Fruit fly (Drosophila melanogaster) whole organism, embryonic: ENCODE results near the gene CG14839.

Source experiments
- Asciz ChIP-seq: fragments of 200-800 bp; sonication (Bioruptor generic); optimal IDR thresholded peaks from 2 replicates; lab custom pipeline; 2017; ENCODE audit warnings: missing biosample characterization, mild to moderate bottlenecking, missing genetic modification characterization, missing genetic modification reagents
- CG10147 ChIP-seq: fragments of 200-800 bp; sonication (Bioruptor generic); optimal IDR thresholded peaks from 2 replicates; lab custom pipeline; 2019; ENCODE audit warnings: missing biosample characterization, mild to moderate bottlenecking, missing genetic modification characterization, moderate library complexity
- CG10267 ChIP-seq: fragments of 200-800 bp; sonication (Bioruptor generic); optimal IDR thresholded peaks from 2 replicates; lab custom pipeline; 2018; ENCODE audit warnings: missing biosample characterization, mild to moderate bottlenecking, missing genetic modification characterization, moderate library complexity
- CG11398 ChIP-seq: fragments of 200-800 bp; sonication (Bioruptor generic); optimal IDR thresholded peaks from 2 replicates; lab custom pipeline; 2016; ENCODE audit warnings: missing biosample characterization, missing genetic modification characterization
- CG11456 ChIP-seq: fragments of 200-800 bp; sonication (Bioruptor generic); IDR thresholded peaks from 3 replicates; pipeline ENCODE4 v1.3.6; 2022; ENCODE audit warnings: missing biosample characterization, missing genetic modification characterization
- CG12219 ChIP-seq: fragments of 200-800 bp; sonication (Bioruptor generic); optimal IDR thresholded peaks from 3 replicates; lab custom pipeline; 2018; ENCODE audit warnings: missing biosample characterization, mild to moderate bottlenecking, missing genetic modification characterization
- CG1233 ChIP-seq: fragments of 200-800 bp; sonication (Bioruptor generic); optimal IDR thresholded peaks from 4 replicates; lab custom pipeline; 2018; ENCODE audit warnings: missing biosample characterization, mild to moderate bottlenecking, missing genetic modification characterization
- CG12659 ChIP-seq: fragments of 200-800 bp; sonication (Bioruptor generic); optimal IDR thresholded peaks from 3 replicates; lab custom pipeline; 2017; ENCODE audit warnings: mild to moderate bottlenecking, missing biosample characterization, missing genetic modification reagents, missing genetic modification characterization
- CG14050 ChIP-seq: fragments of 200-800 bp; sonication (Bioruptor generic); IDR thresholded peaks from 3 replicates; pipeline ENCODE4 v1.3.6; 2022; ENCODE audit warnings: missing biosample characterization, missing genetic modification characterization
- CG14965 ChIP-seq: fragments of 200-800 bp; sonication (Bioruptor generic); optimal IDR thresholded peaks from 2 replicates; lab custom pipeline; 2016; ENCODE audit warnings: missing biosample characterization, missing genetic modification characterization, borderline replicate concordance
- CG15073 ChIP-seq: fragments of 200-800 bp; sonication (Bioruptor generic); optimal IDR thresholded peaks from 2 replicates; lab custom pipeline; 2016; ENCODE audit warnings: missing biosample characterization, missing genetic modification characterization
- CG2116 ChIP-seq: fragments of 200-800 bp; sonication (Bioruptor generic); optimal IDR thresholded peaks from 3 replicates; lab custom pipeline; 2018; ENCODE audit warnings: missing biosample characterization, mild to moderate bottlenecking, missing genetic modification characterization
- CG2199 ChIP-seq: fragments of 200-800 bp; sonication (Bioruptor generic); IDR thresholded peaks from 3 replicates; pipeline ENCODE4 v1.3.6; 2022; ENCODE audit warnings: missing biosample characterization, missing genetic modification characterization
- CG30431 ChIP-seq: fragments of 200-800 bp; sonication (Bioruptor generic); optimal IDR thresholded peaks from 2 replicates; lab custom pipeline; 2017; ENCODE audit warnings: missing biosample characterization, missing genetic modification characterization
- CG31365 ChIP-seq: fragments of 200-800 bp; sonication (Bioruptor generic); optimal IDR thresholded peaks from 2 replicates; lab custom pipeline; 2018; ENCODE audit warnings: missing biosample characterization, mild to moderate bottlenecking, missing genetic modification characterization
- CG31388 ChIP-seq: fragments of 200-800 bp; sonication (Bioruptor generic); optimal IDR thresholded peaks from 2 replicates; lab custom pipeline; 2016; ENCODE audit warnings: missing biosample characterization, missing genetic modification characterization
- CG34376 ChIP-seq: fragments of 200-800 bp; sonication (Bioruptor generic); optimal IDR thresholded peaks from 2 replicates; lab custom pipeline; 2018; ENCODE audit warnings: missing biosample characterization, mild to moderate bottlenecking, missing genetic modification characterization
- CG4360 ChIP-seq: fragments of 200-800 bp; sonication (Bioruptor generic); IDR thresholded peaks from 2 replicates; pipeline ENCODE4 v1.3.6; 2022; ENCODE audit warnings: missing biosample characterization, missing genetic modification characterization
- CG4404 ChIP-seq: fragments of 200-800 bp; sonication (Bioruptor generic); IDR thresholded peaks from 2 replicates; pipeline ENCODE4 v1.3.6; 2022; ENCODE audit warnings: missing biosample characterization, missing genetic modification characterization
- CG6765 ChIP-seq: fragments of 200-800 bp; sonication (Bioruptor generic); optimal IDR thresholded peaks from 3 replicates; lab custom pipeline; 2017; ENCODE audit warnings: missing biosample characterization, mild to moderate bottlenecking, missing genetic modification characterization
- CG7963 ChIP-seq: fragments of 200-800 bp; sonication (Bioruptor generic); IDR thresholded peaks from 3 replicates; pipeline ENCODE4 v1.3.6; 2022; ENCODE audit warnings: missing biosample characterization, missing genetic modification characterization; ENCODE audit not compliant: partially characterized antibody
- CG7987 ChIP-seq: fragments of 200-800 bp; sonication (Bioruptor generic); optimal IDR thresholded peaks from 2 replicates; lab custom pipeline; 2018; ENCODE audit warnings: missing biosample characterization, mild to moderate bottlenecking, missing genetic modification characterization, moderate library complexity
- CG9437 ChIP-seq: fragments of 200-800 bp; sonication (Bioruptor generic); optimal IDR thresholded peaks from 2 replicates; lab custom pipeline; 2018; ENCODE audit warnings: missing biosample characterization, mild to moderate bottlenecking, missing genetic modification characterization
- Dip2 ChIP-seq: fragments of 200-800 bp; sonication (Bioruptor generic); IDR thresholded peaks from 2 replicates; pipeline ENCODE4 v1.3.6; 2022; ENCODE audit warnings: missing biosample characterization, missing genetic modification characterization
- Elba2 ChIP-seq: fragments of 200-800 bp; sonication (Bioruptor generic); optimal IDR thresholded peaks from 3 replicates; lab custom pipeline; 2016; ENCODE audit warnings: missing biosample characterization, missing genetic modification characterization
- Lim3 ChIP-seq: fragments of 200-800 bp; sonication (Bioruptor generic); IDR thresholded peaks from 2 replicates; pipeline ENCODE4 v1.3.6; 2022; ENCODE audit warnings: missing biosample characterization, missing genetic modification characterization
- NK7.1 ChIP-seq: fragments of 200-800 bp; sonication (Bioruptor generic); optimal IDR thresholded peaks from 3 replicates; lab custom pipeline; 2016; ENCODE audit warnings: missing biosample characterization, missing genetic modification characterization
- Optix ChIP-seq: fragments of 200-800 bp; sonication (Bioruptor generic); IDR thresholded peaks from 3 replicates; pipeline ENCODE4 v1.3.6; 2022; ENCODE audit warnings: missing biosample characterization, missing genetic modification characterization
- Rfx ChIP-seq: fragments of 200-800 bp; sonication (Bioruptor generic); IDR thresholded peaks from 2 replicates; pipeline ENCODE4 v1.3.6; 2022; ENCODE audit warnings: missing biosample characterization, missing genetic modification characterization
- Sox102F ChIP-seq: fragments of 200-800 bp; sonication (Bioruptor generic); optimal IDR thresholded peaks from 2 replicates; lab custom pipeline; 2018; ENCODE audit warnings: missing biosample characterization, mild to moderate bottlenecking, missing genetic modification characterization, moderate library complexity
- Tbp ChIP-seq: fragments of >200 bp; optimal IDR thresholded peaks from 2 replicates; lab custom pipeline; 2018; ENCODE audit warnings: missing biosample characterization, missing genetic modification characterization
- ara ChIP-seq: fragments of 200-800 bp; sonication (Bioruptor generic); IDR thresholded peaks from 2 replicates; pipeline ENCODE4 v1.3.6; 2022; ENCODE audit warnings: missing biosample characterization, missing genetic modification characterization
- bigmax ChIP-seq: fragments of 200-800 bp; sonication (Bioruptor generic); optimal IDR thresholded peaks from 2 replicates; lab custom pipeline; 2018; ENCODE audit warnings: missing biosample characterization, mild to moderate bottlenecking, missing genetic modification characterization
- dimm ChIP-seq: fragments of 200-800 bp; sonication (Bioruptor generic); IDR thresholded peaks from 2 replicates; pipeline ENCODE4 v1.3.6; 2022; ENCODE audit warnings: missing biosample characterization, missing genetic modification characterization
- fd96Cb ChIP-seq: fragments of 200-800 bp; sonication (Bioruptor generic); optimal IDR thresholded peaks from 2 replicates; lab custom pipeline; 2018; ENCODE audit warnings: missing biosample characterization, mild to moderate bottlenecking, missing genetic modification characterization, moderate library complexity
- gcm2 ChIP-seq: fragments of 200-800 bp; sonication (Bioruptor generic); optimal IDR thresholded peaks from 2 replicates; lab custom pipeline; 2016; ENCODE audit warnings: missing biosample characterization, missing genetic modification characterization
- h ChIP-seq: fragments of >200 bp; optimal IDR thresholded peaks from 2 replicates; lab custom pipeline; 2017
- ind ChIP-seq: fragments of 200-800 bp; sonication (Bioruptor generic); optimal IDR thresholded peaks from 3 replicates; lab custom pipeline; 2016; ENCODE audit warnings: missing biosample characterization, missing genetic modification characterization
- kay ChIP-seq: fragments of 200-800 bp; sonication (Bioruptor generic); optimal IDR thresholded peaks from 2 replicates; lab custom pipeline; 2016; ENCODE audit warnings: missing biosample characterization, missing genetic modification characterization
- lab ChIP-seq: fragments of 200-800 bp; sonication (Bioruptor generic); optimal IDR thresholded peaks from 3 replicates; lab custom pipeline; 2017; ENCODE audit warnings: missing biosample characterization, missing genetic modification characterization, mild to moderate bottlenecking, moderate library complexity, missing genetic modification reagents
- lbe ChIP-seq: fragments of 200-800 bp; sonication (Bioruptor generic); optimal IDR thresholded peaks from 2 replicates; lab custom pipeline; 2016; ENCODE audit warnings: missing biosample characterization, mild to moderate bottlenecking, missing genetic modification characterization
- nerfin-2 ChIP-seq: fragments of 200-800 bp; sonication (Bioruptor generic); IDR thresholded peaks from 2 replicates; pipeline ENCODE4 v1.3.6; 2022; ENCODE audit warnings: missing biosample characterization, missing genetic modification characterization; ENCODE audit not compliant: partially characterized antibody
- phol ChIP-seq: fragments of 200-800 bp; sonication (Bioruptor generic); optimal IDR thresholded peaks from 3 replicates; lab custom pipeline; 2018; ENCODE audit warnings: missing biosample characterization, mild to moderate bottlenecking, missing genetic modification characterization, moderate library complexity
- pnt ChIP-seq: fragments of 200-800 bp; sonication (Bioruptor generic); optimal IDR thresholded peaks from 3 replicates; lab custom pipeline; 2016; ENCODE audit warnings: missing biosample characterization, missing genetic modification characterization
- ranshi ChIP-seq: fragments of 200-800 bp; sonication (Bioruptor generic); IDR thresholded peaks from 2 replicates; pipeline ENCODE4 v1.3.6; 2022; ENCODE audit warnings: missing biosample characterization, missing genetic modification characterization
- ssp ChIP-seq: fragments of 200-800 bp; sonication (Bioruptor generic); IDR thresholded peaks from 2 replicates; pipeline ENCODE4 v1.3.6; 2022; ENCODE audit warnings: missing biosample characterization, missing genetic modification characterization
- tio ChIP-seq: fragments of 200-800 bp; sonication (Bioruptor generic); optimal IDR thresholded peaks from 2 replicates; lab custom pipeline; 2017; ENCODE audit warnings: missing biosample characterization, missing genetic modification characterization, inconsistent platforms
- toy ChIP-seq: fragments of 200-800 bp; sonication (Bioruptor generic); IDR thresholded peaks from 2 replicates; pipeline ENCODE4 v1.3.6; 2022; ENCODE audit warnings: missing biosample characterization, missing genetic modification characterization
- wor ChIP-seq: fragments of 200-800 bp; sonication (Bioruptor generic); IDR thresholded peaks from 2 replicates; pipeline ENCODE4 v1.3.6; 2022; ENCODE audit warnings: missing biosample characterization, missing genetic modification characterization
- zfh1 ChIP-seq: fragments of 200-800 bp; sonication (Bioruptor generic); IDR thresholded peaks from 3 replicates; pipeline ENCODE4 v1.3.6; 2022; ENCODE audit warnings: missing biosample characterization, missing genetic modification characterization
- zfh2 ChIP-seq: fragments of 200-800 bp; sonication (Bioruptor generic); optimal IDR thresholded peaks from 2 replicates; lab custom pipeline; 2016; ENCODE audit warnings: missing biosample characterization, missing genetic modification characterization

The CG14839 gene

dm6 chr3R:14277894-14278522 is 15.8 kb downstream of the CG14839 start (continued):
- TF ChIP-seq kay (GFP tag; lab: Kevin White, UChicago) (peak; percentile 59), Lim3 (GFP tag; lab: Robert Waterston, UW) (no peak), CG10147 (GFP tag; lab: Kevin White, UChicago) (no peak), Asciz (no peak), Rfx (GFP tag; lab: Robert Waterston, UW) (peak; percentile 67), bigmax (GFP tag; lab: Kevin White, UChicago) (no peak), CG6765 (GFP tag; lab: Kevin White, UChicago) (peak; percentile 53), ranshi (peak; percentile 80), CG12219 (GFP tag; lab: Kevin White, UChicago) (peak; percentile 55), CG2116 (GFP tag; lab: Kevin White, UChicago) (peak; percentile 61), CG2199 (GFP tag; lab: Robert Waterston, UW) (peak; percentile 55; the same call in 1 of the 3 replicates), CG7987 (GFP tag; lab: Kevin White, UChicago) (no peak), CG4404 (GFP tag; lab: Robert Waterston, UW) (peak; percentile 93), tio (no peak), CG11456 (peak; percentile 76), CG7963 (GFP tag; lab: Robert Waterston, UW) (no peak), CG11398 (GFP tag; lab: Kevin White, UChicago) (no peak), ssp (peak; percentile 68), nerfin-2 (GFP tag; lab: Robert Waterston, UW) (no peak), Sox102F (GFP tag; lab: Kevin White, UChicago) (peak; percentile 71), Elba2 (GFP tag; lab: Kevin White, UChicago) (peak; percentile 58), NK7.1 (GFP tag; lab: Kevin White, UChicago) (no peak), CG4360 (GFP tag; lab: Robert Waterston, UW) (peak; percentile 66), gcm2 (peak; percentile 18), ara (peak; percentile 87), ind (GFP tag; lab: Kevin White, UChicago) (peak; percentile 40), wor (GFP tag; lab: Robert Waterston, UW) (no peak), CG31365 (tag; lab: Kevin White, UChicago) (peak; percentile 14), zfh1 (GFP tag; lab: Robert Waterston, UW) (peak; percentile 90), CG14965 (no peak), toy (peak; percentile 47; the same call in 1 of the 2 replicates), lbe (peak; percentile 94), CG10267 (tag; lab: Kevin White, UChicago) (peak; percentile 89), CG34376 (peak; percentile 48), CG1233 (GFP tag; lab: Kevin White, UChicago) (peak; percentile 69), phol (tag; lab: Kevin White, UChicago) (peak; percentile 81), CG12659 (GFP tag; lab: Kevin White, UChicago) (peak; percentile 65), dimm (GFP tag; lab: Robert Waterston, UW) (0 out of 2 replicates have a peak, but pooled peaks have one; percentile 11), Optix (peak; percentile 54; the same call in 2 of the 3 replicates), CG9437 (GFP tag; lab: Kevin White, UChicago) (peak; percentile 54), CG14050 (GFP tag; lab: Robert Waterston, UW) (peak; percentile 80), pnt (no peak), Tbp (GFP tag; lab: Kevin White, UChicago) (no peak), CG31388 (GFP tag; lab: Kevin White, UChicago) (peak; percentile 20), CG30431 (GFP tag; lab: Kevin White, UChicago) (peak; percentile 60), h (no peak), CG15073 (GFP tag; lab: Kevin White, UChicago) (no peak), zfh2 (peak; percentile 9), lab (GFP tag; lab: Kevin White, UChicago) (peak; percentile 91), fd96Cb (tag; lab: Kevin White, UChicago) (peak; percentile 63), Dip2 (GFP tag; lab: Robert Waterston, UW) (no peak)
